Worm (Caenorhabditis elegans) whole organism, early embryonic: ENCODE results near the gene flp-27.

Source experiments
- B0310.2 ChIP-seq: sonication (generic microtip); optimal IDR thresholded peaks from 2 replicates; lab custom pipeline; 2016; ENCODE audit warnings: mild to moderate bottlenecking, missing genetic modification characterization, missing compliant biosample characterization
- F13C5.2 ChIP-seq: sonication (generic microtip); optimal IDR thresholded peaks from 2 replicates; lab custom pipeline; 2017; ENCODE audit warnings: mild to moderate bottlenecking, missing genetic modification characterization, inconsistent platforms, missing compliant biosample characterization
- aly-1 ChIP-seq: sonication (generic microtip); optimal IDR thresholded peaks from 2 replicates; lab custom pipeline; 2016; ENCODE audit warnings: missing genetic modification characterization, missing compliant biosample characterization
- ama-1 ChIP-seq: fragments of 150-350 bp; optimal IDR thresholded peaks from 2 replicates; lab custom pipeline; 2014
- ceh-13 ChIP-seq: fragments of 200-800 bp; sonication (Bioruptor generic); optimal IDR thresholded peaks from 2 replicates; lab custom pipeline; 2018; ENCODE audit warnings: mild to moderate bottlenecking, missing genetic modification characterization, missing compliant biosample characterization
- ceh-36 ChIP-seq: sonication (generic microtip); optimal IDR thresholded peaks from 2 replicates; lab custom pipeline; 2016; ENCODE audit warnings: missing genetic modification characterization, inconsistent platforms, missing compliant biosample characterization
- ets-7 ChIP-seq: sonication (generic microtip); optimal IDR thresholded peaks from 2 replicates; lab custom pipeline; 2016; ENCODE audit warnings: missing genotype, missing genetic modification characterization, missing compliant biosample characterization
- flt-1 ChIP-seq: fragments of 200-800 bp; sonication (Bioruptor generic); IDR thresholded peaks from 2 replicates; pipeline ENCODE4 v1.3.6; 2022; ENCODE audit warnings: missing genetic modification characterization, missing compliant biosample characterization
- hmbx-1 ChIP-seq: sonication (generic microtip); optimal IDR thresholded peaks from 2 replicates; lab custom pipeline; 2016; ENCODE audit warnings: mild to moderate bottlenecking, missing genetic modification characterization, missing compliant biosample characterization
- hmg-4 ChIP-seq: fragments of 200-800 bp; sonication (Bioruptor generic); optimal IDR thresholded peaks from 2 replicates; lab custom pipeline; 2018; ENCODE audit warnings: mild to moderate bottlenecking, missing genetic modification characterization, missing compliant biosample characterization
- hnd-1 ChIP-seq: sonication (generic microtip); optimal IDR thresholded peaks from 2 replicates; lab custom pipeline; 2016; ENCODE audit warnings: missing genetic modification characterization, missing compliant biosample characterization
- pes-1 ChIP-seq: fragments of 200-800 bp; sonication (Bioruptor generic); IDR thresholded peaks from 2 replicates; pipeline ENCODE4 v1.3.6; 2022; ENCODE audit warnings: missing genetic modification reagents, missing genetic modification characterization, missing compliant biosample characterization
- scrt-1 ChIP-seq: fragments of 200-800 bp; sonication (Bioruptor generic); IDR thresholded peaks from 2 replicates; pipeline ENCODE4 v1.3.6; 2022; ENCODE audit warnings: missing genetic modification characterization, missing compliant biosample characterization
- sea-1 ChIP-seq: fragments of 200-800 bp; sonication (Bioruptor generic); conservative IDR thresholded peaks from 2 replicates; pipeline ENCODE4 v1.3.6; 2022; ENCODE audit warnings: missing genetic modification characterization, missing compliant biosample characterization
- tbx-11 ChIP-seq: fragments of 200-800 bp; sonication (Bioruptor generic); IDR thresholded peaks from 2 replicates; pipeline ENCODE4 v1.3.6; 2022; ENCODE audit warnings: missing genetic modification characterization, missing compliant biosample characterization
- tbx-37 ChIP-seq: fragments of 200-800 bp; sonication (Bioruptor generic); conservative IDR thresholded peaks from 2 replicates; pipeline ENCODE4 v1.3.6; 2022; ENCODE audit warnings: missing genetic modification reagents, missing genetic modification characterization, missing compliant biosample characterization
- tra-4 ChIP-seq: sonication (generic microtip); optimal IDR thresholded peaks from 2 replicates; lab custom pipeline; 2017; ENCODE audit warnings: missing genetic modification characterization, missing compliant biosample characterization

Gene flp-27

DNA sequence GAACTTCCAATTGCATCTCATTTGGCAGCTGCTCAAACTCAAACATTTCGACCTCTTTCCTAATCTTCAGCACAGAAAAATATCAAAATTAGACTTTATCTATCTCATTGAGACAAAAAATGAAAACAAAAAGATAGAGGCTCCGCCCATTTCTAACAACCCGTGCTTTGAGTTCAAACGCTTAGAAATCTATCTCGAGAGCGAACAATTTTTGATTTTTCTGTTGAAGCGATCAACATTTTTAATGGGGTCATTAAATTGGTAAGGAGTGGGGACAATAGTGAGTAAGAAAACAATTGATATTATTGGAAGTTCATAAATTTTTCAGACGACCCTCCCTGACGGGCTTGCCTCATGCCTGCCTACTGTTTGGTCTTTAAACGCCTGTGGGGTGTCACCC lies 18.1 kb downstream of the flp-27 start, which contains the start of the genes C25H3.10 and C25H3.1:
Gene C25H3.10, minus strand, starts transcription at position 101 of the 400 bp plus-strand sequence.
Gene C25H3.1, plus strand, starts transcription at position 203 of the 400 bp plus-strand sequence.
- TF ChIP-seq ama-1 (no peak), ceh-36 (tag; lab: Kevin White, UChicago) (no peak), tbx-37 (GFP tag; lab: Robert Waterston, UW) (no peak), hmg-4 (GFP tag; lab: Kevin White, UChicago) (no peak), tbx-11 (GFP tag; lab: Robert Waterston, UW) (no peak), hnd-1 (tag; lab: Kevin White, UChicago) (no peak), hmbx-1 (tag; lab: Kevin White, UChicago) (no peak), ceh-13 (GFP tag; lab: Kevin White, UChicago) (no peak), scrt-1 (GFP tag; lab: Robert Waterston, UW) (no peak), F13C5.2 (tag; lab: Kevin White, UChicago) (no peak), tra-4 (tag; lab: Kevin White, UChicago) (no peak), ets-7 (tag; lab: Kevin White, UChicago) (no peak), B0310.2 (tag; lab: Kevin White, UChicago) (no peak), aly-1 (tag; lab: Kevin White, UChicago) (no peak), sea-1 (no peak), pes-1 (GFP tag; lab: Robert Waterston, UW) (no peak)

DNA sequence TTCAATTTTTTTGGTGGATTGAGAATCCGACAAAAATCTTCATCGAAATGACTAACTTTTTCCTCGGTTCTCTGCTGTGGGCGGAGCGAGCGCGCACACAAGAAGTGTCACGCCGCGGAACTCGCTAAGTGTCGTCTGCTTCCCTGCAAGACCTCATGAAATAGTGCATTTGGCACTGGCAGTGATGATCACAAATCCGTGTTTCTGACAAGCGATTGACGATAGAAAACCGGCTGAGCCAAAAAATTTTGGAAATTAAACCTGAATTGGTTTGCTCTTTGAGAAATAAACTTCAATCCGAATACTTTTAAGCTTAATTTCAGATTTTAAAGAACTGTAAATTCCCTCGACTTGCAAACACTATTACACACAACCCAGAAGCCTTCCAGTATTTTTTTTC lies 20.7 kb downstream of the flp-27 start:
- TF ChIP-seq aly-1 (tag; lab: Kevin White, UChicago) (no peak), ama-1 (peak; percentile 70)

DNA sequence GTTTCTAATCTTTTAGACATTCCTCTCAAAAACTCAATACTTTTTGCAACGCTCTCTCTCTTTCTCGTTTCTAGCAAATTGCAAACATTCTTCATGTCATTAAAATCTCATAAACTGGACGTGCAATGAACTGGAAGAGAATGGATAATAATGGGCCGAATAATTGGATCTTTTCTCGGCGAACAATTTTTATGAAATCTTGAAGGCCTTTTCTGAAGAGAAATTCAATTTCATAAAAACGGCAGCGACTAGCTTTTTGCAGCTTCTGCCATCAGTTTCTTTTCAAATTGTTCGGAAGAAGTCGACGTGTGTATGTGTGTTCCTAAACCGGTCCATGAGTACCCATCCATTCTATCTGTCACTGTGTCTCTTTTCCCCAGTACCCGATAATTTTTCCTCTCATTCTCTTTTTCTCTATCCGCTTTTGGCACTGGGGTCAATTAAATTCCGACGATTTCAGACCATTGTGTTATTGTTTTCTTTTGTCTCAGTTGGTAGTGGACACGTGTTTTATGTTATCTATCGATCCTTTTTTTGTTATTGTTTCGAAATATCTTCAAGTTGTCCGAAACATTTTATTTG lies 21.9 kb downstream of the flp-27 start:
- TF ChIP-seq hmg-4 (GFP tag; lab: Kevin White, UChicago) = no peak
- no peak for TF ChIP-seq hmbx-1 (tag; lab: Kevin White, UChicago)

DNA sequence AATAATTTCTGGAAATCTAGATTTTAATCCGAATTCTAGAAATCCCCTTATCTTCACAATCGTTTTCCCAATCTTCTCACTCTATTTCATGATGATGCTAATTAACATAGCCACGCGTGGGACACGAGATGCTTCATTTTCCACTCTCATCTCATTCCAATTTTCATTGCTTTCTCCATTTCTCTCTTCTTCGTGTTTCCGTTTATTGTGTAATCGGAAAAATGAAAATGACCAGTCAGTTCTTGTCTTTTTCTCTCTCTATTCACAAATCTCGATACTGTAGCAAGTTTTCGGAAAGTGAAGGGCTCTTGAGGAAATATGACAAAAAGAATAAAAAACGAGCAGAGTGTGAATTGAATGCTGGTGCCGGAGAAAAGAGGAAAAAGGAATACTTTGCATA lies 23.7 kb downstream of the flp-27 start:
- no peak for TF ChIP-seq scrt-1 (GFP tag; lab: Robert Waterston, UW)

DNA sequence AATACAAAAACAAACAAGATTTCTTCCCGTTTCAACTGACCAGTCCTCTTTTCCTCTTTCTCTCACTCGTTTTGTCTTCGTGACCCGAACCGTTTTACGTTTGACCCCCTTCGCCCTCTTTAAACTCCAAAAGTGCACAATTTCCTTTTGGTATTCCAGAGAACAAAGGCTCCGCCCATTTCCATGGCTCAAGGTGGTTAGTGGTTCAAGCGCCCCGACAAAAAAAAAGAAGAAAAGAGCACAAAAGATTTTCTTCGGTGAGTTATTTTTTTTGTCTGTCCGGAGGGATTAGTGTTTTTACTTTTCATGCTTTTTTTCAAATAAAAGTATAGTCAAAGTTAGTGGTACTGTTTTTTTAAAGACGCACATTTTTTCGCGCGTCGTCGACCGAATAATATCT lies 26.7 kb downstream of the flp-27 start, which contains the start of gene osta-2:
Gene osta-2, plus strand, starts transcription at position 160 of the 400 bp plus-strand sequence.
- TF ChIP-seq hmbx-1 (tag; lab: Kevin White, UChicago) = no peak
- TF ChIP-seq tbx-11 (GFP tag; lab: Robert Waterston, UW) = no peak
- TF ChIP-seq tbx-37 (GFP tag; lab: Robert Waterston, UW) = no peak
- no peak for TF ChIP-seq ets-7 (tag; lab: Kevin White, UChicago)
- no peak for TF ChIP-seq hmg-4 (GFP tag; lab: Kevin White, UChicago)
- no peak for TF ChIP-seq ama-1
- no peak for TF ChIP-seq flt-1 (GFP tag; lab: Robert Waterston, UW)
- no peak for TF ChIP-seq tra-4 (tag; lab: Kevin White, UChicago)
- no peak for TF ChIP-seq aly-1 (tag; lab: Kevin White, UChicago)
- no peak for TF ChIP-seq scrt-1 (GFP tag; lab: Robert Waterston, UW)
- no peak for TF ChIP-seq F13C5.2 (tag; lab: Kevin White, UChicago)
- TF ChIP-seq pes-1 (GFP tag; lab: Robert Waterston, UW) = no peak

DNA sequence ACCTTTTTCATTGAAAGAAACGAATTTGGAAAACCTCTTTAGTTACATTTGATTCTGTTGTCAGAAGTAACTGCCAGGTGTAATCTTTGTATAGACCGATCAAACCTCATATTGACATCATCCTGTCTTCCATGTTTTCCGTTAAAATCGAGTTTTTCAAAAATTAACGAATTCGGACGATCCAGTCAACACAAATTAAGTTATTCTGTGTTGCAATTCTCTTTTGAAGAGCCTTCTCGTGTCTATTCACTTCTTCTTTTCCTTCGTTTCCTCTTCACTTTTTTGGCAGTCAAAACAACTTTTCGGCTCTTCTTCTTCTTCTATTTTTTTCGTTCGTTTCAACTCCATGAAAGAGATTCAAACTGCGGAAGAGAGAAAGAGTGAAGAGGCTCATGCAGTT lies 27.4 kb downstream of the flp-27 start:
- TF ChIP-seq hnd-1 (tag; lab: Kevin White, UChicago) (no peak), F13C5.2 (tag; lab: Kevin White, UChicago) (no peak), pes-1 (GFP tag; lab: Robert Waterston, UW) (no peak), ceh-13 (GFP tag; lab: Kevin White, UChicago) (no peak), tbx-37 (GFP tag; lab: Robert Waterston, UW) (no peak), ets-7 (tag; lab: Kevin White, UChicago) (no peak), scrt-1 (GFP tag; lab: Robert Waterston, UW) (no peak), hmg-4 (GFP tag; lab: Kevin White, UChicago) (no peak), flt-1 (GFP tag; lab: Robert Waterston, UW) (no peak), ceh-36 (tag; lab: Kevin White, UChicago) (no peak), tbx-11 (GFP tag; lab: Robert Waterston, UW) (no peak), sea-1 (no peak), aly-1 (tag; lab: Kevin White, UChicago) (no peak), hmbx-1 (tag; lab: Kevin White, UChicago) (no peak), B0310.2 (tag; lab: Kevin White, UChicago) (no peak), ama-1 (no peak)

DNA sequence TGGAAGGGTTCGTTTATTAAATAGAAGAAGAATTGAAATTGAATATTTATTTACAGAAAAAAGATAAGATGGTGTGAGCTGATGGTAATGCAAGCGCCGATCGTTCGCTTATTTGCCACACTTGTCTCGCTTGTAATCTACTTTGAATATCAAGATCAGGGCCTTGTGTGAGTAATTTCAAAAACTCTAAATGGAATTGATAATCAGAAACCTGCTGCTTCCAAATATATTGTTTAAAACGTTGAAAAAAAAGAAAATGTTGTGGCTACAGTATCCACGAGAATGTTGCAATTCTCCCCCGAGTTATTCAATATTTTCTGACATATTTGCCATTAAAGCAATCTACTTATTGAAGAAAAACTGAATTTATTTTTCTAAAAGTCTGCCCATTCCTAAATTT lies 30.0 kb downstream of the flp-27 start:
- TF ChIP-seq hmbx-1 (tag; lab: Kevin White, UChicago) = no peak
- TF ChIP-seq ceh-13 (GFP tag; lab: Kevin White, UChicago) = no peak
- no peak for TF ChIP-seq tbx-37 (GFP tag; lab: Robert Waterston, UW)
- TF ChIP-seq ama-1 = no peak
- no peak for TF ChIP-seq ets-7 (tag; lab: Kevin White, UChicago)
- TF ChIP-seq sea-1 = no peak
- TF ChIP-seq B0310.2 (tag; lab: Kevin White, UChicago) = no peak
- TF ChIP-seq aly-1 (tag; lab: Kevin White, UChicago) = no peak
- TF ChIP-seq hmg-4 (GFP tag; lab: Kevin White, UChicago) = no peak
- TF ChIP-seq hnd-1 (tag; lab: Kevin White, UChicago) = no peak
- no peak for TF ChIP-seq F13C5.2 (tag; lab: Kevin White, UChicago)
- no peak for TF ChIP-seq tbx-11 (GFP tag; lab: Robert Waterston, UW)
- no peak for TF ChIP-seq pes-1 (GFP tag; lab: Robert Waterston, UW)
- TF ChIP-seq ceh-36 (tag; lab: Kevin White, UChicago) = no peak
- no peak for TF ChIP-seq tra-4 (tag; lab: Kevin White, UChicago)
